Fruit fly (Drosophila melanogaster) whole organism, prepupa: ENCODE measurements around the gene Orco.

Experiments
- Blimp-1 ChIP-seq: fragments of 200-800 bp; sonication (Bioruptor generic); optimal IDR thresholded peaks from 3 replicates; lab custom pipeline; 2017; ENCODE audit warnings: missing biosample characterization, missing genetic modification characterization, mild to moderate bottlenecking, moderate library complexity, missing genetic modification reagents
- CG11902 ChIP-seq: fragments of 200-800 bp; sonication (Bioruptor generic); optimal IDR thresholded peaks from 3 replicates; lab custom pipeline; 2016; ENCODE audit warnings: missing biosample characterization, missing genetic modification characterization
- CG15336 ChIP-seq: fragments of 200-800 bp; sonication (Bioruptor generic); IDR thresholded peaks from 2 replicates; pipeline ENCODE4 v1.3.6; 2022; ENCODE audit warnings: missing biosample characterization, missing genetic modification characterization
- CG1621 ChIP-seq: fragments of 200-800 bp; sonication (Bioruptor generic); optimal IDR thresholded peaks from 3 replicates; lab custom pipeline; 2018; ENCODE audit warnings: missing biosample characterization, mild to moderate bottlenecking, missing genetic modification characterization
- CG3032 ChIP-seq: fragments of 200-800 bp; optimal IDR thresholded peaks from 2 replicates; lab custom pipeline; 2019; ENCODE audit warnings: missing biosample characterization, mild to moderate bottlenecking, missing genetic modification characterization, moderate library complexity
- CG32006 ChIP-seq: fragments of 200-800 bp; sonication (Bioruptor generic); optimal IDR thresholded peaks from 3 replicates; lab custom pipeline; 2017; ENCODE audit warnings: missing biosample characterization, mild to moderate bottlenecking, missing genetic modification characterization
- CG34406 ChIP-seq: fragments of 200-800 bp; sonication (Bioruptor generic); optimal IDR thresholded peaks from 3 replicates; lab custom pipeline; 2016; ENCODE audit warnings: missing biosample characterization, missing genetic modification characterization
- CG3919 ChIP-seq: fragments of 200-800 bp; sonication (Bioruptor generic); optimal IDR thresholded peaks from 3 replicates; lab custom pipeline; 2016; ENCODE audit warnings: missing biosample characterization, missing genetic modification characterization
- CG4318 ChIP-seq: fragments of 200-800 bp; sonication (Bioruptor generic); optimal IDR thresholded peaks from 3 replicates; lab custom pipeline; 2017; ENCODE audit warnings: missing biosample characterization, mild to moderate bottlenecking, missing genetic modification characterization
- CG6163 ChIP-seq: fragments of 200-800 bp; sonication (Bioruptor generic); IDR thresholded peaks from 3 replicates; pipeline ENCODE4 v1.3.6; 2022; ENCODE audit warnings: missing biosample characterization, missing genetic modification characterization
- CG7368 ChIP-seq: fragments of 200-800 bp; sonication (Bioruptor generic); optimal IDR thresholded peaks from 3 replicates; lab custom pipeline; 2016; ENCODE audit warnings: missing biosample characterization, missing genetic modification characterization
- CG8119 ChIP-seq: fragments of 200-800 bp; sonication (Bioruptor generic); IDR thresholded peaks from 3 replicates; pipeline ENCODE4 v1.3.6; 2022; ENCODE audit warnings: missing biosample characterization, missing genetic modification characterization
- CG8319 ChIP-seq: fragments of 200-800 bp; sonication (Bioruptor generic); optimal IDR thresholded peaks from 3 replicates; lab custom pipeline; 2016; ENCODE audit warnings: missing biosample characterization, missing genetic modification characterization
- Eip75B ChIP-seq: fragments of 200-800 bp; sonication (Bioruptor generic); optimal IDR thresholded peaks from 3 replicates; lab custom pipeline; 2016; ENCODE audit warnings: missing biosample characterization, missing genetic modification characterization
- Eip78C ChIP-seq: fragments of 200-800 bp; sonication (Bioruptor generic); peaks from one replicate; lab custom pipeline; 2016; ENCODE audit warnings: missing biosample characterization, missing genetic modification characterization
- Gug ChIP-seq: fragments of 200-800 bp; sonication (Bioruptor generic); IDR thresholded peaks from 2 replicates; pipeline ENCODE4 v1.3.6; 2022; ENCODE audit warnings: missing biosample characterization, missing genetic modification characterization
- Hr39 ChIP-seq: fragments of 200-800 bp; sonication (Bioruptor generic); optimal IDR thresholded peaks from 2 replicates; lab custom pipeline; 2016; ENCODE audit warnings: missing biosample characterization, missing genetic modification characterization
- Hr4 ChIP-seq: fragments of 200-800 bp; sonication (Bioruptor generic); optimal IDR thresholded peaks from 3 replicates; lab custom pipeline; 2016; ENCODE audit warnings: missing biosample characterization, missing genetic modification characterization
- Lpt ChIP-seq: fragments of 200-800 bp; sonication (Bioruptor generic); optimal IDR thresholded peaks from 3 replicates; lab custom pipeline; 2016; ENCODE audit warnings: missing biosample characterization, missing genetic modification characterization
- Met ChIP-seq: fragments of 200-800 bp; sonication (Bioruptor generic); optimal IDR thresholded peaks from 3 replicates; lab custom pipeline; 2016; ENCODE audit warnings: missing biosample characterization, missing genetic modification characterization
- Smox ChIP-seq: fragments of 200-800 bp; sonication (Bioruptor generic); optimal IDR thresholded peaks from 3 replicates; lab custom pipeline; 2016; ENCODE audit warnings: missing biosample characterization, missing genetic modification characterization
- Sox102F ChIP-seq: fragments of 200-800 bp; sonication (Bioruptor generic); optimal IDR thresholded peaks from 2 replicates; lab custom pipeline; 2016; ENCODE audit warnings: missing biosample characterization, mild to moderate bottlenecking, missing genetic modification characterization
- Sox14 ChIP-seq: fragments of 200-800 bp; sonication (Bioruptor generic); optimal IDR thresholded peaks from 3 replicates; lab custom pipeline; 2016; ENCODE audit warnings: missing biosample characterization, missing genetic modification characterization
- Sox15 ChIP-seq: fragments of 200-800 bp; sonication (Bioruptor generic); optimal IDR thresholded peaks from 3 replicates; lab custom pipeline; 2016; ENCODE audit warnings: missing biosample characterization, missing genetic modification characterization
- achi ChIP-seq: fragments of 200-800 bp; sonication (Bioruptor generic); optimal IDR thresholded peaks from 3 replicates; lab custom pipeline; 2016; ENCODE audit warnings: missing biosample characterization, missing genetic modification characterization
- acj6 ChIP-seq: fragments of 200-800 bp; sonication (Bioruptor generic); optimal IDR thresholded peaks from 3 replicates; lab custom pipeline; 2016; ENCODE audit warnings: missing biosample characterization, missing genetic modification characterization
- cyc ChIP-seq: fragments of 200-800 bp; sonication (Bioruptor generic); optimal IDR thresholded peaks from 3 replicates; lab custom pipeline; 2016; ENCODE audit warnings: missing biosample characterization, missing genetic modification characterization
- dac ChIP-seq: fragments of 200-800 bp; sonication (Bioruptor generic); optimal IDR thresholded peaks from 2 replicates; lab custom pipeline; 2017; ENCODE audit warnings: missing biosample characterization, mild to moderate bottlenecking, missing genetic modification characterization
- dsx ChIP-seq: fragments of 200-800 bp; optimal IDR thresholded peaks from 3 replicates; lab custom pipeline; 2019; ENCODE audit warnings: missing biosample characterization, mild to moderate bottlenecking, missing genetic modification characterization, moderate library complexity; ENCODE audit not compliant: poor library complexity, severe bottlenecking
- eg ChIP-seq: fragments of 200-800 bp; sonication (Bioruptor generic); IDR thresholded peaks from 3 replicates; pipeline ENCODE4 v1.3.6; 2022; ENCODE audit warnings: missing biosample characterization, missing genetic modification characterization
- esn ChIP-seq: fragments of 200-800 bp; sonication (Bioruptor generic); optimal IDR thresholded peaks from 2 replicates; lab custom pipeline; 2016; ENCODE audit warnings: missing biosample characterization, mild to moderate bottlenecking, missing genetic modification characterization, moderate library complexity
- fd59A ChIP-seq: fragments of 200-800 bp; sonication (Bioruptor generic); optimal IDR thresholded peaks from 2 replicates; lab custom pipeline; 2017; ENCODE audit warnings: missing biosample characterization, mild to moderate bottlenecking, missing genetic modification characterization, missing genetic modification reagents
- fkh ChIP-seq: fragments of 200-800 bp; sonication (Bioruptor generic); optimal IDR thresholded peaks from 3 replicates; lab custom pipeline; 2017; ENCODE audit warnings: missing biosample characterization, mild to moderate bottlenecking, missing genetic modification characterization, moderate library complexity
- lz ChIP-seq: fragments of 200-800 bp; sonication (Bioruptor generic); optimal IDR thresholded peaks from 3 replicates; lab custom pipeline; 2016; ENCODE audit warnings: missing biosample characterization, missing genetic modification characterization
- net ChIP-seq: fragments of 200-800 bp; sonication (Bioruptor generic); optimal IDR thresholded peaks from 3 replicates; lab custom pipeline; 2016; ENCODE audit warnings: missing biosample characterization, missing genetic modification characterization
- svp ChIP-seq: fragments of 200-800 bp; sonication (Bioruptor generic); peaks from one replicate; lab custom pipeline; 2016; ENCODE audit warnings: missing biosample characterization, missing genetic modification characterization
- topi ChIP-seq: fragments of 200-800 bp; sonication (Bioruptor generic); optimal IDR thresholded peaks from 3 replicates; lab custom pipeline; 2016; ENCODE audit warnings: missing biosample characterization, missing genetic modification characterization
- vri ChIP-seq: fragments of 200-800 bp; sonication (Bioruptor generic); optimal IDR thresholded peaks from 3 replicates; lab custom pipeline; 2016; ENCODE audit warnings: missing biosample characterization, mild to moderate bottlenecking, missing genetic modification characterization

The Orco gene

dm6 chr3R:5412306-5412705 is at the start of gene Orco:
Gene Orco (minus strand): TSS chr3R:5412406.
- TF ChIP-seq achi (GFP tag; lab: Kevin White, UChicago): no peak
- TF ChIP-seq Blimp-1 (GFP tag; lab: Kevin White, UChicago): no peak
- TF ChIP-seq CG7368 (GFP tag; lab: Kevin White, UChicago): no peak

dm6 chr3R:5458627-5459026 is 46.4 kb upstream of the Orco start:
- TF ChIP-seq CG7368 (GFP tag; lab: Kevin White, UChicago) (no peak), vri (GFP tag; lab: Kevin White, UChicago) (peak; percentile 18)

dm6 chr3R:5454334-5454733 is 42.1 kb upstream of the Orco start:
- TF ChIP-seq CG1621 (tag; lab: Kevin White, UChicago) (no peak), CG32006 (GFP tag; lab: Kevin White, UChicago) (no peak), dsx (GFP tag; lab: Kevin White, UChicago) (no peak), Lpt (GFP tag; lab: Kevin White, UChicago) (no peak), vri (GFP tag; lab: Kevin White, UChicago) (peak; percentile 13), Eip78C (GFP tag; lab: Kevin White, UChicago) (peak; percentile 50), Gug (GFP tag; lab: Robert Waterston, UW) (no peak)
- TF ChIP-seq, all 60 proteins: peak for 2

- TF ChIP-seq Hr39 (GFP tag; lab: Kevin White, UChicago): no peak
- TF ChIP-seq fd59A (GFP tag; lab: Kevin White, UChicago): no peak
- TF ChIP-seq CG11902 (GFP tag; lab: Kevin White, UChicago): no peak
- TF ChIP-seq Sox14 (GFP tag; lab: Kevin White, UChicago): peak; percentile 24
- no peak for TF ChIP-seq CG15336 (GFP tag; lab: Robert Waterston, UW)
- TF ChIP-seq fkh (GFP tag; lab: Kevin White, UChicago): peak; percentile 65
- TF ChIP-seq Met (GFP tag; lab: Kevin White, UChicago): no peak
- no peak for TF ChIP-seq dsx (GFP tag; lab: Kevin White, UChicago)
- no peak for TF ChIP-seq esn (GFP tag; lab: Kevin White, UChicago)
These were observed 26.5 kb upstream of the Orco start for dm6 chr3R:5438750-5439149.

- TF ChIP-seq Eip75B (GFP tag; lab: Kevin White, UChicago) (no peak), achi (GFP tag; lab: Kevin White, UChicago) (no peak), acj6 (GFP tag; lab: Kevin White, UChicago) (no peak), svp (GFP tag; lab: Kevin White, UChicago) (no peak), CG3919 (GFP tag; lab: Kevin White, UChicago) (no peak), lz (GFP tag; lab: Kevin White, UChicago) (no peak), dac (GFP tag; lab: Kevin White, UChicago) (no peak), CG8319 (GFP tag; lab: Kevin White, UChicago) (no peak), dsx (GFP tag; lab: Kevin White, UChicago) (no peak), eg (GFP tag; lab: Robert Waterston, UW) (no peak), CG11902 (GFP tag; lab: Kevin White, UChicago) (no peak), CG6163 (no peak), vri (GFP tag; lab: Kevin White, UChicago) (no peak), cyc (GFP tag; lab: Kevin White, UChicago) (no peak), Sox15 (GFP tag; lab: Kevin White, UChicago) (no peak)
These were observed 17.6 kb upstream of the Orco start for dm6 chr3R:5429786-5430185.

- TF ChIP-seq topi (GFP tag; lab: Kevin White, UChicago) (no peak), vri (GFP tag; lab: Kevin White, UChicago) (no peak), fd59A (GFP tag; lab: Kevin White, UChicago) (no peak), dsx (GFP tag; lab: Kevin White, UChicago) (no peak), net (no peak), Smox (GFP tag; lab: Kevin White, UChicago) (no peak), CG8119 (GFP tag; lab: Robert Waterston, UW) (no peak), Sox102F (GFP tag; lab: Kevin White, UChicago) (no peak), Hr4 (GFP tag; lab: Kevin White, UChicago) (no peak), achi (GFP tag; lab: Kevin White, UChicago) (no peak), CG11902 (GFP tag; lab: Kevin White, UChicago) (no peak), eg (GFP tag; lab: Robert Waterston, UW) (no peak), CG4318 (no peak), CG3032 (tag; lab: Kevin White, UChicago) (no peak), CG34406 (GFP tag; lab: Kevin White, UChicago) (no peak), CG3919 (GFP tag; lab: Kevin White, UChicago) (no peak), CG1621 (tag; lab: Kevin White, UChicago) (no peak)
These were observed 15.0 kb upstream of the Orco start, which contains the start of gene CG12147 for dm6 chr3R:5427157-5427556. Gene CG12147 (minus strand): TSS chr3R:5427257.
